Worm (Caenorhabditis elegans) whole organism, mixed stage, embryonic: Measurements from ENCODE around the gene trcs-1.

Experiments
- flh-1 ChIP-seq: fragments of 200-800 bp; sonication (Bioruptor generic); optimal IDR thresholded peaks from 2 replicates; lab custom pipeline; 2018; ENCODE audit warnings: mild to moderate bottlenecking, missing genetic modification characterization, moderate library complexity, missing compliant biosample characterization
- lsy-2 ChIP-seq: fragments of 150-350 bp; optimal IDR thresholded peaks from 2 replicates; lab custom pipeline; 2014; ENCODE audit warnings: missing biosample characterization, missing genetic modification characterization
- mep-1 ChIP-seq: fragments of 150-350 bp; optimal IDR thresholded peaks from 2 replicates; lab custom pipeline; 2017; ENCODE audit warnings: missing biosample characterization, missing genetic modification reagents, missing genetic modification characterization, inconsistent platforms
- nhr-237 ChIP-seq: fragments of 150-350 bp; optimal IDR thresholded peaks from 2 replicates; lab custom pipeline; 2014; ENCODE audit warnings: missing biosample characterization, missing genetic modification characterization
- nhr-28 ChIP-seq: fragments of 150-350 bp; optimal IDR thresholded peaks from 2 replicates; lab custom pipeline; 2014; ENCODE audit warnings: missing biosample characterization, missing genetic modification characterization
- nhr-76 ChIP-seq: sonication (generic microtip); optimal IDR thresholded peaks from 2 replicates; lab custom pipeline; 2017; ENCODE audit warnings: missing biosample characterization, missing genetic modification characterization
- pha-4 ChIP-seq: fragments of 150-350 bp; optimal IDR thresholded peaks from 2 replicates; lab custom pipeline; 2018; ENCODE audit warnings: missing biosample characterization, missing genetic modification reagents, missing genetic modification characterization
- snpc-4 ChIP-seq: fragments of 150-350 bp; optimal IDR thresholded peaks from 2 replicates; lab custom pipeline; 2014; ENCODE audit warnings: missing biosample characterization, missing genetic modification characterization
- unc-39 ChIP-seq: fragments of 150-350 bp; optimal IDR thresholded peaks from 2 replicates; lab custom pipeline; 2014; ENCODE audit warnings: missing biosample characterization, missing genetic modification characterization
- unc-62 ChIP-seq: fragments of 150-350 bp; optimal IDR thresholded peaks from 2 replicates; lab custom pipeline; 2014; ENCODE audit warnings: missing biosample characterization, missing genetic modification reagents, missing genetic modification characterization
- ztf-11 ChIP-seq: fragments of 150-350 bp; optimal IDR thresholded peaks from 2 replicates; lab custom pipeline; 2014; ENCODE audit warnings: missing biosample characterization, missing genetic modification characterization

- TF ChIP-seq mep-1 (tag; lab: Kevin White, UChicago) = no peak
- no peak for TF ChIP-seq unc-39 (tag; lab: Kevin White, UChicago)
- no peak for TF ChIP-seq nhr-76
- TF ChIP-seq flh-1 (GFP tag; lab: Kevin White, UChicago) = no peak
- no peak for TF ChIP-seq nhr-28 (tag; lab: Kevin White, UChicago)
- TF ChIP-seq ztf-11 (tag; lab: Kevin White, UChicago) = no peak
- no peak for TF ChIP-seq lsy-2 (tag; lab: Kevin White, UChicago)
- TF ChIP-seq nhr-237 (tag; lab: Kevin White, UChicago) = no peak
- TF ChIP-seq unc-62 (GFP tag; lab: Kevin White, UChicago) = peak; percentile 98
- TF ChIP-seq pha-4 (tag; lab: Kevin White, UChicago) = no peak
- no peak for TF ChIP-seq snpc-4 (tag; lab: Kevin White, UChicago)
These were observed 50.4 kb downstream of the trcs-1 start for ce11 chrIV:9538214-9538613.
